Fruit fly (Drosophila melanogaster) whole organism, adult: Measurements from ENCODE around the gene CG33928.

Experiments used
- CG11617 ChIP-seq: fragments of 200-800 bp; sonication (Bioruptor generic); optimal IDR thresholded peaks from 2 replicates; lab custom pipeline; 2017; ENCODE audit warnings: mild to moderate bottlenecking, missing biosample characterization, missing genetic modification reagents, missing genetic modification characterization
- CG12768 ChIP-seq: fragments of 200-800 bp; sonication (Bioruptor generic); optimal IDR thresholded peaks from 2 replicates; lab custom pipeline; 2017; ENCODE audit warnings: missing biosample characterization, missing genetic modification characterization, mild to moderate bottlenecking, moderate library complexity, missing genetic modification reagents
- CG14711 ChIP-seq: fragments of 200-800 bp; sonication (Bioruptor generic); optimal IDR thresholded peaks from 2 replicates; lab custom pipeline; 2018; ENCODE audit warnings: missing biosample characterization, mild to moderate bottlenecking, missing genetic modification characterization, moderate library complexity
- CG1620 ChIP-seq: fragments of 200-800 bp; sonication (Bioruptor generic); optimal IDR thresholded peaks from 2 replicates; lab custom pipeline; 2016; ENCODE audit warnings: missing biosample characterization, missing genetic modification characterization
- CG33017 ChIP-seq: fragments of 200-800 bp; sonication (Bioruptor generic); optimal IDR thresholded peaks from 2 replicates; lab custom pipeline; 2018; ENCODE audit warnings: missing biosample characterization, mild to moderate bottlenecking, missing genetic modification characterization, moderate library complexity
- CG5204 ChIP-seq: fragments of 200-800 bp; sonication (Bioruptor generic); optimal IDR thresholded peaks from 2 replicates; lab custom pipeline; 2016; ENCODE audit warnings: missing biosample characterization, missing genetic modification characterization
- CG7045 ChIP-seq: fragments of 200-800 bp; sonication (Bioruptor generic); optimal IDR thresholded peaks from 2 replicates; lab custom pipeline; 2017; ENCODE audit warnings: missing biosample characterization, mild to moderate bottlenecking, missing genetic modification characterization
- CG7101 ChIP-seq: fragments of 200-800 bp; sonication (Bioruptor generic); optimal IDR thresholded peaks from 2 replicates; lab custom pipeline; 2018; ENCODE audit warnings: missing biosample characterization, mild to moderate bottlenecking, missing genetic modification characterization, moderate library complexity
- Clk ChIP-seq: fragments of 200-800 bp; sonication (Bioruptor generic); optimal IDR thresholded peaks from 2 replicates; lab custom pipeline; 2017; ENCODE audit warnings: missing biosample characterization, missing genetic modification characterization
- Crg-1 ChIP-seq: fragments of 200-800 bp; sonication (Bioruptor generic); optimal IDR thresholded peaks from 2 replicates; lab custom pipeline; 2016; ENCODE audit warnings: missing biosample characterization, missing genetic modification characterization
- Hr96 ChIP-seq: fragments of 200-800 bp; sonication (Bioruptor generic); optimal IDR thresholded peaks from 2 replicates; lab custom pipeline; 2016; ENCODE audit warnings: missing biosample characterization, missing genetic modification characterization
- Mnt ChIP-seq: fragments of 200-800 bp; sonication (Bioruptor generic); optimal IDR thresholded peaks from 2 replicates; lab custom pipeline; 2016; ENCODE audit warnings: missing biosample characterization, mild to moderate bottlenecking, missing genetic modification characterization
- bab1 ChIP-seq: fragments of 200-800 bp; sonication (Bioruptor generic); optimal IDR thresholded peaks from 3 replicates; lab custom pipeline; 2019; ENCODE audit warnings: missing biosample characterization, mild to moderate bottlenecking, missing genetic modification characterization, moderate library complexity
- cic ChIP-seq: fragments of 200-800 bp; sonication (Bioruptor generic); optimal IDR thresholded peaks from 2 replicates; lab custom pipeline; 2017; ENCODE audit warnings: missing biosample characterization, mild to moderate bottlenecking, missing genetic modification characterization, moderate library complexity
- cnc ChIP-seq, 2 experiments: fragments of >200 bp; optimal IDR thresholded peaks; 2 replicates each; lab custom pipeline; 2017
- kay ChIP-seq: fragments of 200-800 bp; sonication (Bioruptor generic); peaks from one replicate; lab custom pipeline; 2016; ENCODE audit warnings: missing biosample characterization, missing genetic modification characterization, borderline replicate concordance
- ovo ChIP-seq: fragments of 200-800 bp; sonication (Bioruptor generic); optimal IDR thresholded peaks from 2 replicates; lab custom pipeline; 2016; ENCODE audit warnings: missing biosample characterization, missing genetic modification characterization
- pad ChIP-seq: fragments of 200-800 bp; sonication (Bioruptor generic); optimal IDR thresholded peaks from 3 replicates; lab custom pipeline; 2017; ENCODE audit warnings: missing biosample characterization, missing genetic modification characterization, mild to moderate bottlenecking, moderate library complexity, missing genetic modification reagents
- tj ChIP-seq: fragments of 200-800 bp; sonication (Bioruptor generic); optimal IDR thresholded peaks from 3 replicates; lab custom pipeline; 2017; ENCODE audit warnings: missing biosample characterization, mild to moderate bottlenecking, missing genetic modification characterization, moderate library complexity
- toe ChIP-seq: fragments of 200-800 bp; sonication (Bioruptor generic); optimal IDR thresholded peaks from 2 replicates; lab custom pipeline; 2016; ENCODE audit warnings: missing biosample characterization, missing genetic modification characterization

The CG33928 gene

DNA sequence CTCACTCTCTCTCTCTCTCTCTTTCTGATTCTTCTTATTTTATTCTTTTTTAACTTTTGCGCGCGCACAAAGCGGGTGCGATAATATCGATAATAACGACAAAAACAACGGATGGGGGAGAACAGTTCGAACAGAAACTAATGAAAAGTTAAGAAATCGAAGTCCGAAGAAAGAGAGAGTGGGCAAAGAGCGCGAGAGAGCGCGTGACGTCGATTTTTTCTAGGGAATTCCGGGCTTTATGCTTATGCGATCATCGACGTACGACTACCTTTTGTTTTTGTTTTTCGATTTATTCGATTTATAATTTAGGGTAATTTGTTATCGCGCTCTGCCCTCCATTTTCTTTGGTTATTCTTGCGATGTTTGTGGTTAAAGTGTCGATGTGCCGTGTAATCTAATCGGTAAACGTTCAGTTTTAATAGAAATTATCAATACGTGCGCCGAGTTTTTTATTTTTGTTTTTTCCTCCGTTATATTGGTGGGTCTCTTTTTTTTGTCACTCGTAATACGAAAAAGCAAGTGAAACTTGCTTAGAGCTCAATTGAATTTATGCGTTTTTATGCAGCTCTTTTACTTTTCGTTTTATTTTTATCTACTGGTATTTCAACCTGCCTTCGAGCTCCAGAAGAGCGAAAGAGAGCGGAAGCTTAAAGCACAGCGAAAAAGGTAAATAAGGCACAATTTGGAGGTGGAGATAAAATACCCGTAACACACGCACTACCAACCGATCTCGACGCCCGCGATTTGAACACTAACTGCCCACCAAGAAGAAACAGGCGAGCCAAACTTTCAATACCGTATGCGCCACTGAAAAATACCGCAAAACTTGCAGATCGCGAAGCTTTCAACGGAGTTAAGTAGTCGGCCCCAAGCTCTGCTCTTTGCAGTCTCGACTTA is 13.5 kb upstream of the CG33928 start, which contains the start of gene dl:
Gene dl, minus strand, starts transcription at position 757 of the 897 bp plus-strand sequence.
- TF ChIP-seq Clk (GFP tag; lab: Kevin White, UChicago) (no peak), bab1 (GFP tag; lab: Kevin White, UChicago) (no peak), CG5204 (no peak), CG33017 (tag; lab: Kevin White, UChicago) (peak; percentile 3), CG12768 (GFP tag; lab: Kevin White, UChicago) (peak; percentile 1), CG7045 (no peak), cic (GFP tag; lab: Kevin White, UChicago) (no peak), Hr96 (GFP tag; lab: Kevin White, UChicago) (no peak), CG14711 (tag; lab: Kevin White, UChicago) (no peak), tj (GFP tag; lab: Kevin White, UChicago) (peak; percentile 16), Crg-1 (no peak), pad (GFP tag; lab: Kevin White, UChicago) (no peak), Mnt (GFP tag; lab: Kevin White, UChicago) (peak; percentile 26), ovo (peak; percentile 56), cnc (optimal IDR thresholded peaks at IDR 0.05; lab: Kevin White, UChicago) (no peak), CG7101 (no peak), kay (GFP tag; lab: Kevin White, UChicago) (peak; percentile 86), CG11617 (peak; percentile 41), CG1620 (no peak), toe (no peak)

DNA sequence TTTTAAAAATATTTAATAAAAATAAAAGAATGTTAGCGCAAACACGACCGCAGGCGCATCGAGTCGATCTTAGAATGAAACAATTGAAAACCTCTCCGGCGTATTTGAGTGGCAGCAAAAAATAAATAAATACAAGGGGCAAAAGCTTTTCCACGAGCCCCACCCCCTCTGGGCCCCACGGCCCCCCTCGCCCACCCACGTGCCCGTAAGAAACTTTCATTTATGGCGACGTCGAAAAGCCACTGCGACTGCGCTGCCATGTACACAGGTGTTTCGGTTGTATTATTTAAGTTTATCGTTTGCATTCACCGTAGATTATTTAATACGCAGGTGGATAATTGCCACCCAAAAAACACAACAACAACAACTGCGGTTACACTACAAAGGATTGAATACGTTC is 12.0 kb upstream of the CG33928 start:
- no peak for TF ChIP-seq CG1620
- peak; percentile 35 for TF ChIP-seq CG7045
- TF ChIP-seq tj (GFP tag; lab: Kevin White, UChicago) = peak; percentile 4
- peak; percentile 79 for TF ChIP-seq cic (GFP tag; lab: Kevin White, UChicago)
- peak; percentile 36 for TF ChIP-seq CG12768 (GFP tag; lab: Kevin White, UChicago)
- no peak for TF ChIP-seq CG11617
- TF ChIP-seq CG7101 = peak; percentile 3
- TF ChIP-seq ovo = no peak
- TF ChIP-seq pad (GFP tag; lab: Kevin White, UChicago) = peak; percentile 3

DNA sequence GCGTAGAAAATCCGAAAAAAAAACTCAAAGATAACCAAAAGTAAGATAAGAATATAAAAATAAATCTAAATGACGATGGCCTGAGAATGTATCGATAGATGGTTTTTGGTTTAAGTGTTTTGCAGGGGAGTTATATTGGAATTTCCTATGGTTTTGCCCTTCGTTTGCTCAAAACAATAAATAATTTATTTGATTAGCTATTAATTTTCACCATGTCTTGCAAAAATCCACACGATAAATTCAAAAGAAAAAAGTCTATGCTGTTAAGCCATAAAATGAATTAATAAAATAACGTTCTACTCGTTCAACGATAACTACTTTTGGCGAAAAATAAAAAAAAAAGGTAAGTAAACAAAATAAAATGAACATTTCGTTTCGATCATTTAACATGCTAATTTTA is 10.7 kb upstream of the CG33928 start:
- TF ChIP-seq kay (GFP tag; lab: Kevin White, UChicago) (peak; percentile 92), Mnt (GFP tag; lab: Kevin White, UChicago) (no peak)

DNA sequence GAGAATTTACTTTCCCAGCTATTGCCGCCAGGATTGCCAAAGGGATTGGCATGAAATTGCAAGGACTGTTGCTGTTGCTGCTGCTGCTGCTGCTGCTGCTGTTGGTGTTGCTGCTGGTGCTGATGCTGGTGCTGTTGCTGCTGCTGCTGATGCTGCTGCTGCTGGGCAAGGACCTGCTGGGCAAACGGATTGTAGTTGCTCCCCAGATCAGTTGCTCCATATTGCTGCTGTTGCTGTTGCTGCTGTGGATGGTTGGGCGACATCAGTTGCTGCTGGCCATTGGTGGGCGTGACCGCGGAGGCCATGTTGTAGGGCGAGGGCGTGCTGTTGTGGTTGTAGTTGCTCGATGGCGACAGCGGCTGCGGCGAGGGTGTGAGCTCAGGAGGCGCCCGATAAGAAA is 1.2 kb upstream of the CG33928 start:
- no peak for TF ChIP-seq toe
- no peak for TF ChIP-seq pad (GFP tag; lab: Kevin White, UChicago)
- TF ChIP-seq CG11617 = no peak
- TF ChIP-seq CG5204 = no peak
- no peak for TF ChIP-seq tj (GFP tag; lab: Kevin White, UChicago)
- no peak for TF ChIP-seq bab1 (GFP tag; lab: Kevin White, UChicago)
- TF ChIP-seq CG33017 (tag; lab: Kevin White, UChicago) = no peak
- TF ChIP-seq Mnt (GFP tag; lab: Kevin White, UChicago) = no peak

DNA sequence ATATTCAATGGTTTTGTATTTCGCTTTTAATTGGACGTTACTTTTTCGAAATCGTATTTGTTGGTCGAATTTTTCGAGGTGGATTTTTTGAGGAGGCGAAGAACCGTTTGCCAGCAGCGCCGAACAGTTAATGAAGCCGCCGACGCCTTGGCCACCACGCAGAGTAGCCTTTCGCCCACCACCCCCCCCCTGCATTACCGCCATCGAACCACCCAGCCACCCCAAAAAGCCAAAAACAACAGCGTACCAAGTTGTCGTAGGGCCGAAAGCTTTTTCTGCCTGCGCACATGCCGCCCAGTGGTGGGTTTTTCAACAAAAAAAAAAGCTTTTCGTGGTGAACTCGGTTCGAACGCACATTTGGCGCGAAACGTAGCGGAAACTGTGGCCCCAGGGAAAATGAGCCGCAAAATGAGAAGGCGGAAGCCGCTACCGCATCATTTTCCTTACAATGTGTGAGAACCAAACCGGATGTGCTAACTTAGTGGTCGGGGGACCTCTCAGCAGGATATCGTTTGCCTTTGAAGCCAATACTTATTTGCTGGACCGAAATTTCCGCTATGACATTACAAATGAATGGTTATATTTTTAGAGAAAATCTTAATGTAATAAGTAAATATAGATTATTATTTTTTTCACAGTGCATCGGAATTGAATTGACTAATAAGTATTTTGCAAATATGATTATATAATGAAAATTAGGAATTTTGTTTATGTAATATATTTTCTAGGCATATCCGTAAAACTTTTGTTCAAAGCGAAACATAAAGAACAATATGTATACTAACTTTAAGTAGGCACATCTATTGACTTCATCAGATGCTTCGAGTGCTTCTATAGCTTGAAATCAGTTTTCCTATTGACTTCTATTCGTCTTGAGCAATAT is 3.1 kb downstream of the CG33928 start, which contains the start of the genes Dif and CG5043:
Gene Dif, minus strand, starts transcription at position 132 of the 883 bp plus-strand sequence.
Gene CG5043, plus strand, starts transcription at position 833 of the 883 bp plus-strand sequence.
- TF ChIP-seq tj (GFP tag; lab: Kevin White, UChicago) (no peak), CG11617 (no peak), bab1 (GFP tag; lab: Kevin White, UChicago) (no peak), CG5204 (no peak), CG12768 (GFP tag; lab: Kevin White, UChicago) (no peak), kay (GFP tag; lab: Kevin White, UChicago) (no peak), cic (GFP tag; lab: Kevin White, UChicago) (no peak), CG14711 (tag; lab: Kevin White, UChicago) (no peak), Hr96 (GFP tag; lab: Kevin White, UChicago) (no peak), Mnt (GFP tag; lab: Kevin White, UChicago) (no peak), CG1620 (no peak), pad (GFP tag; lab: Kevin White, UChicago) (no peak), cnc (optimal IDR thresholded peaks at IDR 0.05; lab: Kevin White, UChicago) (no peak), CG7101 (no peak), Clk (GFP tag; lab: Kevin White, UChicago) (no peak), Crg-1 (no peak), CG33017 (tag; lab: Kevin White, UChicago) (no peak), toe (no peak), ovo (no peak), CG7045 (no peak)

DNA sequence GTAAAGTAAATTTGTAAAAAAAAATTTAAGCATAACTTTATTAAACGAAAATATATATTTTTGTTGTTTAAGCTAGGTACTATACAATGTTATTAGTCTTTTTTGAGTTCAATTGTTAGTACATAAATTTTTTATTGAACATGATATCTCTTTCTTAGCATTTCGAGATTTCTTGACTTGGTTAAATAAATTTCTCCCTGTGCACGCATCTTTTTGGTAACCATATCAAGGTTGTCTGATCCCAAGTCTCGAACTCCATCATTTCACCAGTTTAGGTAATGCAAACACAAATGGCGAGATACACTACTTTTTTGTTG is 5.1 kb downstream of the CG33928 start:
- no peak for TF ChIP-seq CG1620
- no peak for TF ChIP-seq CG5204
- no peak for TF ChIP-seq pad (GFP tag; lab: Kevin White, UChicago)
- TF ChIP-seq cnc (optimal IDR thresholded peaks at IDR 0.05; lab: Kevin White, UChicago) = no peak
- peak; percentile 48 for TF ChIP-seq kay (GFP tag; lab: Kevin White, UChicago)
